Worm (Caenorhabditis elegans) whole organism, mixed stage, embryonic: ENCODE data around the gene C33G3.4.

Source experiments
- M03D4.4 ChIP-seq: sonication (generic microtip); optimal IDR thresholded peaks from 2 replicates; lab custom pipeline; 2017; ENCODE audit warnings: mild to moderate bottlenecking, missing genetic modification characterization, missing compliant biosample characterization
- bed-3 ChIP-seq: fragments of 200-800 bp; sonication (Bioruptor generic); optimal IDR thresholded peaks from 3 replicates; lab custom pipeline; 2018; ENCODE audit warnings: mild to moderate bottlenecking, missing genetic modification characterization, moderate library complexity, missing compliant biosample characterization
- ceh-39 ChIP-seq: fragments of 150-350 bp; optimal IDR thresholded peaks from 2 replicates; lab custom pipeline; 2014; ENCODE audit warnings: missing biosample characterization, missing genetic modification characterization
- ces-1 ChIP-seq: fragments of 150-350 bp; optimal IDR thresholded peaks from 2 replicates; lab custom pipeline; 2014; ENCODE audit warnings: missing biosample characterization, missing genetic modification reagents, missing genetic modification characterization
- cnd-1 ChIP-seq: fragments of 200-800 bp; sonication (Bioruptor generic); optimal IDR thresholded peaks from 2 replicates; lab custom pipeline; 2018; ENCODE audit warnings: mild to moderate bottlenecking, missing genetic modification characterization, missing compliant biosample characterization
- drap-1 ChIP-seq: fragments of 200-800 bp; sonication (Bioruptor generic); optimal IDR thresholded peaks from 3 replicates; lab custom pipeline; 2018; ENCODE audit warnings: mild to moderate bottlenecking, missing genetic modification characterization, missing compliant biosample characterization
- elt-1 ChIP-seq: sonication (generic microtip); optimal IDR thresholded peaks from 2 replicates; lab custom pipeline; 2017; ENCODE audit warnings: missing genetic modification characterization, mild to moderate bottlenecking, missing compliant biosample characterization, antibody characterized with exemption, moderate library complexity, borderline replicate concordance; ENCODE audit not compliant: insufficient read depth
- flh-1 ChIP-seq: fragments of 200-800 bp; sonication (Bioruptor generic); optimal IDR thresholded peaks from 2 replicates; lab custom pipeline; 2018; ENCODE audit warnings: mild to moderate bottlenecking, missing genetic modification characterization, moderate library complexity, missing compliant biosample characterization
- ham-2 ChIP-seq: fragments of 200-800 bp; sonication (Bioruptor generic); optimal IDR thresholded peaks from 2 replicates; lab custom pipeline; 2018; ENCODE audit warnings: mild to moderate bottlenecking, missing genetic modification characterization, missing compliant biosample characterization
- hlh-1 ChIP-seq: fragments of 150-350 bp; optimal IDR thresholded peaks from 2 replicates; lab custom pipeline; 2014; ENCODE audit warnings: missing biosample characterization, missing genetic modification reagents, missing genetic modification characterization
- lin-32 ChIP-seq: fragments of 200-800 bp; sonication (Bioruptor generic); optimal IDR thresholded peaks from 2 replicates; lab custom pipeline; 2018; ENCODE audit warnings: mild to moderate bottlenecking, missing genetic modification characterization, missing compliant biosample characterization
- lsy-2 ChIP-seq: fragments of 150-350 bp; optimal IDR thresholded peaks from 2 replicates; lab custom pipeline; 2014; ENCODE audit warnings: missing biosample characterization, missing genetic modification characterization
- mab-5 ChIP-seq: fragments of 150-350 bp; optimal IDR thresholded peaks from 2 replicates; lab custom pipeline; 2014; ENCODE audit warnings: missing biosample characterization, missing genetic modification characterization
- mep-1 ChIP-seq: fragments of 150-350 bp; optimal IDR thresholded peaks from 2 replicates; lab custom pipeline; 2017; ENCODE audit warnings: missing biosample characterization, missing genetic modification reagents, missing genetic modification characterization, inconsistent platforms
- nhr-12 ChIP-seq: fragments of 150-350 bp; optimal IDR thresholded peaks from 2 replicates; lab custom pipeline; 2014; ENCODE audit warnings: missing biosample characterization, missing genetic modification characterization
- nhr-2 ChIP-seq: fragments of 150-350 bp; optimal IDR thresholded peaks from 2 replicates; lab custom pipeline; 2014; ENCODE audit warnings: missing biosample characterization, missing genetic modification characterization
- nhr-237 ChIP-seq: fragments of 150-350 bp; optimal IDR thresholded peaks from 2 replicates; lab custom pipeline; 2014; ENCODE audit warnings: missing biosample characterization, missing genetic modification characterization
- nhr-76 ChIP-seq: sonication (generic microtip); optimal IDR thresholded peaks from 2 replicates; lab custom pipeline; 2017; ENCODE audit warnings: missing biosample characterization, missing genetic modification characterization
- pha-4 ChIP-seq: fragments of 150-350 bp; optimal IDR thresholded peaks from 2 replicates; lab custom pipeline; 2018; ENCODE audit warnings: missing biosample characterization, missing genetic modification reagents, missing genetic modification characterization
- sptf-1 ChIP-seq: sonication (generic microtip); optimal IDR thresholded peaks from 2 replicates; lab custom pipeline; 2017; ENCODE audit warnings: mild to moderate bottlenecking, missing genetic modification characterization, moderate library complexity, missing compliant biosample characterization
- tbx-8 ChIP-seq: fragments of 200-800 bp; sonication (Bioruptor generic); optimal IDR thresholded peaks from 2 replicates; lab custom pipeline; 2018; ENCODE audit warnings: mild to moderate bottlenecking, missing genetic modification characterization, moderate library complexity, missing compliant biosample characterization
- unc-120 ChIP-seq: sonication (generic microtip); optimal IDR thresholded peaks from 2 replicates; lab custom pipeline; 2017; ENCODE audit warnings: missing genetic modification characterization, missing compliant biosample characterization; ENCODE audit not compliant: poor library complexity, severe bottlenecking
- unc-39 ChIP-seq: fragments of 150-350 bp; optimal IDR thresholded peaks from 2 replicates; lab custom pipeline; 2014; ENCODE audit warnings: missing biosample characterization, missing genetic modification characterization
- unc-62 ChIP-seq: fragments of 150-350 bp; optimal IDR thresholded peaks from 2 replicates; lab custom pipeline; 2014; ENCODE audit warnings: missing biosample characterization, missing genetic modification reagents, missing genetic modification characterization
- zip-8 ChIP-seq: fragments of 150-350 bp; optimal IDR thresholded peaks from 2 replicates; lab custom pipeline; 2014; ENCODE audit warnings: missing biosample characterization, missing genetic modification characterization
- ztf-11 ChIP-seq: fragments of 150-350 bp; optimal IDR thresholded peaks from 2 replicates; lab custom pipeline; 2014; ENCODE audit warnings: missing biosample characterization, missing genetic modification characterization

Gene C33G3.4

DNA sequence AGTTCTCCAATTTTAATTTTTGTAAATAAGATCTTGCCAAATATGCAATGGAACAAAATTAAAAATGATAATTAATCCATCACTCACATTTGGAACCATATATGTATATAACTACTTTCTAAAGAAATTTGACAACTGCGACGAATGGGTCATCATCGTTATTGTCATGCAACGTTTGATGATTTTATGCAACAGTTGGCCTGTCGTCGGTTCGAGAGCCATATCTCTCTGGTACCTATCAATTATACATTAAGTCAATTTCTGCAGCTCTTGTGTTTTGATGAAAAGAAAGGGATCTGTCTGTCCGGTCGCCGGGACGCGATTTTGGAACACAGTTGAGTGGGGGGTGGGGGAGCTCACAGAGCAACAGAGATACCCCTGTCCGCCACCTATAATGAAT lies 31.7 kb upstream of the C33G3.4 start:
- TF ChIP-seq unc-62 (GFP tag; lab: Kevin White, UChicago), result peak; percentile 78
- TF ChIP-seq sptf-1 (tag; lab: Kevin White, UChicago), result no peak
- TF ChIP-seq hlh-1 (tag; lab: Kevin White, UChicago), result peak; percentile 67
- TF ChIP-seq, all 35 proteins: peak for 2

DNA sequence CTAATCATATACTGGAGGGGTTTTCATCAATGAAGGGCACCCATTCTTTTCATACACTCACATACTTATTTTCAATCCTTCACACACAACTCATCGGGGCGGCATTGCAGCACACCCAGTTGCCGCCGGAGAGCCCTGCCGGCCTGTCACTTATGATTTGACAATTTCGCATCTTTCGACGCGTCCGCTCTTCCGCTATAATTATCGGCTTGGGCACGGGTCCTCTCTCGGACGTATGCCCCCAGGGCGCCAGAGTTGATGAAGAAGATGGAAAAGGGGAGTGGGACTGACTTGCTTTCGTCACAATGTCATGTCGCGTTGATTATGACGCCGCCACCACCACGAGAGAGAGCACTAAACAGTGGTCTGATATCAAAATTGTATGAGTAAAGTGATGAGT lies 26.6 kb upstream of the C33G3.4 start:
- no peak for TF ChIP-seq ceh-39 (tag; lab: Kevin White, UChicago)
- peak; percentile 46 for TF ChIP-seq unc-120 (tag; lab: Kevin White, UChicago)
- TF ChIP-seq unc-62 (GFP tag; lab: Kevin White, UChicago), result peak; percentile 46

DNA sequence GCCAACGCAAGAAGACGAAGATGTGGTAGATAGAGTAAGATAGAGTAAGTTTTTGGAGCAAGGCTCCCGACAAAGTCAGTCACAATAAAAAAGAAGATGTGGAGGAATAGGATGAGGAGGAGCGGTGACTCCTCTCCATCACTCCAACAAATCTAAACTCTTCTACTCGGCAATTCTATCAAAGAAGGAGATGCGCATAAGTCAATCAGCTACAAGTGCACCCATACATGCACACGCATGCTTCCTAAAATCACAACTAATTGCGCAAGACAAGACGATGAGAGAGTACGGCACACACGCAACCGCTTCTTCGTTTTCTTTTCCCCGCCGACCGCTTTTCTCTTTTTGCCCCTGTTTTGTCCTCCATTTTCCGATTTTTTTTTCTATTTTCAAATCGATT lies 23.4 kb upstream of the C33G3.4 start:
- TF ChIP-seq cnd-1 (tag; lab: Kevin White, UChicago), result no peak
- TF ChIP-seq zip-8 (tag; lab: Kevin White, UChicago), result peak; percentile 41
- TF ChIP-seq ces-1 (GFP tag; lab: Kevin White, UChicago), result peak; percentile 96

DNA sequence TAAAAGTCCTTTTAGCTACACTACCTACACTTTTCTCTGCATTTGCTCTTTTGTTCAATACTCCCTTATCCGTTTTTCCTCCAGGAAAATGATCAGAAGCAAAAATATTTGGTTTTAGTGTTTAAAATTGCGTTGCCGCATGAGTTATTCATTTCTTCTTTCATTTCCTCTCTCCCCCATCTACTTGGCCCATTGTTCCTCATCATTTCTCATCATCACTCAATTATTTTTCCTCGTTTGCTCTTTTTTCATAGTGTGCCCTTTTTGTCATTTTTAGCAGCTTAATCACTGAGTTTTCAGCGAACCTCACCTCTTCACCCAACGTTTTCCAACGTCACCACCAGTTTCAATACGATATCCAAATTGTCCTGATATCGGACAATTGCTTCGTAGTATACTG lies 21.7 kb upstream of the C33G3.4 start, which contains the start of gene dyc-1:
TSS of gene dyc-1 (plus strand) at position 301 of the 400 bp plus-strand sequence.
- TF ChIP-seq ces-1 (GFP tag; lab: Kevin White, UChicago) (no peak), zip-8 (tag; lab: Kevin White, UChicago) (no peak), pha-4 (no peak), lin-32 (no peak), nhr-12 (tag; lab: Kevin White, UChicago) (no peak), sptf-1 (tag; lab: Kevin White, UChicago) (no peak), nhr-76 (no peak), tbx-8 (GFP tag; lab: Kevin White, UChicago) (no peak), flh-1 (GFP tag; lab: Kevin White, UChicago) (no peak)

DNA sequence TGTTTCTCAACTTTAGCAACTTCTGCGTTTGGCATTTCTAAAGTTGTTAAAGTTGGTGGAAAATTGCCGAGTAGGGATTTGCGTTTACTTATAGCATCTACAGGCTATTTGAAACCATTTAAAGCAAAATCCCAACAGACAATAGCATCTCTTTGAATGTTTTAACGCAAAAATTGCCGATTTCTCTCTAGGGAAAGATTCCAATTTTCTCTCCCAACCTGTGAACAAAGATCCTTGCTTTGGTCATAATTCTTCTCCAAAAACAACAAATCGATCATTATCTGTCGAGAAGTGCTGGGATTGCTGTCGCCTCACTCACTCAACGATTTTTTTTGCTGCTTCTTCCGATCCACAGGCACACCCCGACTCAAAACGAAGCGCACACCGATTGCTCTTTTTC lies 17.2 kb upstream of the C33G3.4 start:
- TF ChIP-seq flh-1 (GFP tag; lab: Kevin White, UChicago) (no peak), hlh-1 (tag; lab: Kevin White, UChicago) (no peak), cnd-1 (tag; lab: Kevin White, UChicago) (no peak), M03D4.4 (tag; lab: Kevin White, UChicago) (no peak)
- TF ChIP-seq, all 35 proteins: peak for 0

DNA sequence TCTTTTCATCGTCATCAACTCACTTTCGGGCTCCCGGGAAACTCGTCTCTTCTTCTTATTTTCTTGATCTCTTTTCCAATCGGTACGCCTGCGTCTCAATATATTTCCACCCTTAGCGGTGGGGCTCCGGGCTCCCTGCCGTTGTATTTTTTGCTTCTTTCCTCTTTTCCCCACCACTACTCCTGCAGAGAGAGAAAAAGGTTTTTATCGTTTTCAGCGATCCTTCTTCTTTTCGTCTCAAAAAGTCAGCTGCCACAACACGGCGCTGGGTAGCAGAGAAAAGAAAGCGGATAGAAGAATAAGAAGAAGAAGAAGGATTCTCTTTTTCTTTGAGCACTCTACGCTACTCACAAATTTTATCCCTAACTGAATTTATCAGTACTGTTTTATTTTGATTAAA lies 16.2 kb upstream of the C33G3.4 start:
- TF ChIP-seq M03D4.4 (tag; lab: Kevin White, UChicago) (no peak), pha-4 (no peak), elt-1 (tag; lab: Kevin White, UChicago) (no peak), ham-2 (no peak), hlh-1 (tag; lab: Kevin White, UChicago) (peak; percentile 77), lsy-2 (no peak), unc-120 (tag; lab: Kevin White, UChicago) (peak; percentile 69), lin-32 (no peak), nhr-2 (tag; lab: Kevin White, UChicago) (no peak)

DNA sequence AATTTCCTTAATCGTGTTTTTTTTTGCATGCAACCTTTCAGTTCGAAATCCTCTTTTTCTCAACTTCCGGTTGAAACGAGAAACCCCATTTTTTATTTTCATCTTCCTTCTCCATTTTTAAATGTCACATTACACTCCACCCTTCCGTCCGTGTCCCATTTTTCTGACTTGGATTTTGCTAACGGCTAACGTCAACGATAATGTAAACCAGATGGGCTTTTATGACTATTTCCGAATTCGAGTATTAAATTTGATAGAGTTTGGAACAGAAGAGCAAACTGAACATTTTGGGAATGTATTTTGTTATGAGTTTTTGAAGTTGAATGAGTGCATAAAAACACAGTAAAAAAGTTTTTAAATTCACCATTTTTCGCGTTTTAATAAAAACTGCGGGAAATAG lies 15.2 kb upstream of the C33G3.4 start:
- TF ChIP-seq ztf-11 (no peak), mep-1 (tag; lab: Kevin White, UChicago) (no peak), pha-4 (no peak), unc-39 (tag; lab: Kevin White, UChicago) (no peak), nhr-76 (no peak), mab-5 (no peak), tbx-8 (GFP tag; lab: Kevin White, UChicago) (no peak), sptf-1 (tag; lab: Kevin White, UChicago) (no peak), drap-1 (GFP tag; lab: Kevin White, UChicago) (no peak)
- TF ChIP-seq, all 35 proteins: peak for 0

DNA sequence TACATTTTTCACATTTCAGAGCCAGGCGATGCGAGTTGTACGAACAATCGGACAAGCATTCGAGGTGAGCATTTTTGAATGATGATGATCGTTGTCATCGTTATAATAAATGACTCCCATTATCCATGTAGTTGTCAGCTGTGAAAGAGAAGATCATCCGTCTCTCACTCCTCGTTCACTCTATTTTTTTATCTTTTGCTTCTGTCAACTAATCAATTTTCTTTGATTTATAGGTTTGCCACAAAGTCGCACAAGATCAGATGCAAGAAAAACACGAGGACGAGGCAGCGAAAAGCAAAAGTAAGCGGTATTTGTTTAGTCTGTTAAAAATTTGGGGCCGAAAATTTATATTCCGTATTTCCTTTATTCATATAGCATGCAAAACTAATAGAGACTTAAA lies 14.4 kb upstream of the C33G3.4 start:
- TF ChIP-seq ztf-11 (no peak), bed-3 (GFP tag; lab: Kevin White, UChicago) (no peak), hlh-1 (tag; lab: Kevin White, UChicago) (peak; percentile 14), nhr-237 (no peak), unc-62 (GFP tag; lab: Kevin White, UChicago) (peak; percentile 89)
